Worm (Caenorhabditis elegans) whole organism, mixed stage, embryonic: ENCODE results near the gene spp-28.

Experiments used
- bed-3 ChIP-seq: fragments of 200-800 bp; sonication (Bioruptor generic); optimal IDR thresholded peaks from 3 replicates; lab custom pipeline; 2018; ENCODE audit warnings: mild to moderate bottlenecking, missing genetic modification characterization, moderate library complexity, missing compliant biosample characterization
- blmp-1 ChIP-seq: fragments of 150-350 bp; optimal IDR thresholded peaks from 2 replicates; lab custom pipeline; 2014; ENCODE audit warnings: missing biosample characterization, missing genetic modification characterization
- ceh-39 ChIP-seq: fragments of 150-350 bp; optimal IDR thresholded peaks from 2 replicates; lab custom pipeline; 2014; ENCODE audit warnings: missing biosample characterization, missing genetic modification characterization
- ceh-43 ChIP-seq: fragments of 200-800 bp; sonication (Bioruptor generic); optimal IDR thresholded peaks from 2 replicates; lab custom pipeline; 2018; ENCODE audit warnings: mild to moderate bottlenecking, missing genetic modification characterization, moderate library complexity, missing compliant biosample characterization
- ceh-83 ChIP-seq: fragments of 200-800 bp; sonication (Bioruptor generic); optimal IDR thresholded peaks from 2 replicates; lab custom pipeline; 2018; ENCODE audit warnings: mild to moderate bottlenecking, missing genetic modification characterization, missing compliant biosample characterization
- cnd-1 ChIP-seq: fragments of 200-800 bp; sonication (Bioruptor generic); optimal IDR thresholded peaks from 2 replicates; lab custom pipeline; 2018; ENCODE audit warnings: mild to moderate bottlenecking, missing genetic modification characterization, missing compliant biosample characterization
- drap-1 ChIP-seq: fragments of 200-800 bp; sonication (Bioruptor generic); optimal IDR thresholded peaks from 3 replicates; lab custom pipeline; 2018; ENCODE audit warnings: mild to moderate bottlenecking, missing genetic modification characterization, missing compliant biosample characterization
- flh-1 ChIP-seq: fragments of 200-800 bp; sonication (Bioruptor generic); optimal IDR thresholded peaks from 2 replicates; lab custom pipeline; 2018; ENCODE audit warnings: mild to moderate bottlenecking, missing genetic modification characterization, moderate library complexity, missing compliant biosample characterization
- ham-2 ChIP-seq: fragments of 200-800 bp; sonication (Bioruptor generic); optimal IDR thresholded peaks from 2 replicates; lab custom pipeline; 2018; ENCODE audit warnings: mild to moderate bottlenecking, missing genetic modification characterization, missing compliant biosample characterization
- hlh-1 ChIP-seq: fragments of 150-350 bp; optimal IDR thresholded peaks from 2 replicates; lab custom pipeline; 2014; ENCODE audit warnings: missing biosample characterization, missing genetic modification reagents, missing genetic modification characterization
- lin-13 ChIP-seq: fragments of 150-350 bp; optimal IDR thresholded peaks from 2 replicates; lab custom pipeline; 2014; ENCODE audit warnings: missing biosample characterization, missing genetic modification characterization
- lin-32 ChIP-seq: fragments of 200-800 bp; sonication (Bioruptor generic); optimal IDR thresholded peaks from 2 replicates; lab custom pipeline; 2018; ENCODE audit warnings: mild to moderate bottlenecking, missing genetic modification characterization, missing compliant biosample characterization
- lsy-2 ChIP-seq: fragments of 150-350 bp; optimal IDR thresholded peaks from 2 replicates; lab custom pipeline; 2014; ENCODE audit warnings: missing biosample characterization, missing genetic modification characterization
- mep-1 ChIP-seq: fragments of 150-350 bp; optimal IDR thresholded peaks from 2 replicates; lab custom pipeline; 2017; ENCODE audit warnings: missing biosample characterization, missing genetic modification reagents, missing genetic modification characterization, inconsistent platforms
- mls-2 ChIP-seq: sonication (generic microtip); optimal IDR thresholded peaks from 2 replicates; lab custom pipeline; 2016; ENCODE audit warnings: mild to moderate bottlenecking, missing genetic modification characterization, moderate library complexity, missing compliant biosample characterization
- nhr-12 ChIP-seq: fragments of 150-350 bp; optimal IDR thresholded peaks from 2 replicates; lab custom pipeline; 2014; ENCODE audit warnings: missing biosample characterization, missing genetic modification characterization
- nhr-2 ChIP-seq: fragments of 150-350 bp; optimal IDR thresholded peaks from 2 replicates; lab custom pipeline; 2014; ENCODE audit warnings: missing biosample characterization, missing genetic modification characterization
- nhr-237 ChIP-seq: fragments of 150-350 bp; optimal IDR thresholded peaks from 2 replicates; lab custom pipeline; 2014; ENCODE audit warnings: missing biosample characterization, missing genetic modification characterization
- nhr-28 ChIP-seq: fragments of 150-350 bp; optimal IDR thresholded peaks from 2 replicates; lab custom pipeline; 2014; ENCODE audit warnings: missing biosample characterization, missing genetic modification characterization
- pha-4 ChIP-seq: fragments of 150-350 bp; optimal IDR thresholded peaks from 2 replicates; lab custom pipeline; 2018; ENCODE audit warnings: missing biosample characterization, missing genetic modification reagents, missing genetic modification characterization
- sem-2 ChIP-seq: fragments of 200-800 bp; sonication (Bioruptor generic); optimal IDR thresholded peaks from 2 replicates; lab custom pipeline; 2018; ENCODE audit warnings: mild to moderate bottlenecking, missing genetic modification characterization, missing compliant biosample characterization
- unc-120 ChIP-seq: sonication (generic microtip); optimal IDR thresholded peaks from 2 replicates; lab custom pipeline; 2017; ENCODE audit warnings: missing genetic modification characterization, missing compliant biosample characterization; ENCODE audit not compliant: poor library complexity, severe bottlenecking
- unc-39 ChIP-seq: fragments of 150-350 bp; optimal IDR thresholded peaks from 2 replicates; lab custom pipeline; 2014; ENCODE audit warnings: missing biosample characterization, missing genetic modification characterization
- unc-62 ChIP-seq: fragments of 150-350 bp; optimal IDR thresholded peaks from 2 replicates; lab custom pipeline; 2014; ENCODE audit warnings: missing biosample characterization, missing genetic modification reagents, missing genetic modification characterization

The spp-28 gene

ce11 chrIII:4164071-4164470, 26.1 kb downstream of the spp-28 start, which contains the start of gene C16C10.8:
TSS of gene C16C10.8 (minus strand) at chrIII:4164171.
- TF ChIP-seq unc-39 (tag; lab: Kevin White, UChicago) (no peak), lin-32 (GFP tag; lab: Kevin White, UChicago) (no peak), lin-13 (tag; lab: Kevin White, UChicago) (no peak)

DNA sequence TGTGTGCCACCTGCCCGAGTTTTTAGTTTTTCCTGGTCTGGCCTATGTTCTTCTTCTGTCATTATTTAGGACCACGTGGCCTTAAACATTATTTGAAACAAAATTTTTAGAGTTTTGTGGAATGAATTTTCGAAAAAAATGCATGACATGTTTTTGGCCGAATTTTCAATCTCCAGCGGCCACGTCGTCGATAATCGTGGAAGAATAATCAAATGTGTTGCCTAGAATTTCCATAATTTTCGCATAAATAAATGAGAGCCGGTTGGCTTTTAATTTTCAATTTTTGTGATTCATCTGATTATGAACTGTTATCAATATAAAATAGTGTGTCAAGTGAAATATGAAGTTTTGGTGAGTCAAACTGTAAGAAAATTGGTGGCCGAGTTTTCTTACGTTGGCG, 29.2 kb downstream of the spp-28 start, which contains the start of gene C01G12.16:
Gene C01G12.16 (plus strand): TSS at position 301 of the 400 bp plus-strand sequence.
- TF ChIP-seq ceh-83 (GFP tag; lab: Kevin White, UChicago) = no peak
- TF ChIP-seq cnd-1 (tag; lab: Kevin White, UChicago) = no peak
- no peak for TF ChIP-seq ceh-43 (GFP tag; lab: Kevin White, UChicago)
- TF ChIP-seq unc-120 = no peak
- no peak for TF ChIP-seq bed-3 (GFP tag; lab: Kevin White, UChicago)

DNA sequence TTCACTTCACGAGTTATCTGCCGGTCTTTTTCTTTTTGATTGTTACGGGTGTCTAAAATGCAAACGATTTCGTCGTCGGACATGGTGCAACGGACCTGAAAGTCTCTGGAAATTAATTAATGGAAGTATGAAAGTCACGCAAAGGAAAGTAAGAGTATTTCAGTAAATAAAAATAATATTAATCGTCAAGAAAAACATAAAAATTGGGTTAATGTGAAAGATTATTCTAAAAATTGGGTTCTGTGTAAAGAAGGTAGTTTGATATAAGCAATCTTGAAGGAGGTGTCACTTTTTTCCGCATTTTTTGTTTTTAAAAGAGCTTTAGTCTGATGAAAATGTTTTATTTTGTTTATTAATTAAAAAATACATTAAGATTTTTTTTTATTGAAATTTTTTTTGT, 32.8 kb downstream of the spp-28 start, which contains the start of gene C16C10.9:
Gene C16C10.9 (minus strand): TSS at position 101 of the 400 bp plus-strand sequence.
- TF ChIP-seq blmp-1 (tag; lab: Kevin White, UChicago) (no peak), ham-2 (GFP tag; lab: Kevin White, UChicago) (no peak), ceh-43 (GFP tag; lab: Kevin White, UChicago) (no peak), sem-2 (no peak), unc-62 (GFP tag; lab: Kevin White, UChicago) (no peak), nhr-2 (tag; lab: Kevin White, UChicago) (no peak), lin-32 (GFP tag; lab: Kevin White, UChicago) (no peak), nhr-237 (tag; lab: Kevin White, UChicago) (no peak), unc-39 (tag; lab: Kevin White, UChicago) (no peak), drap-1 (no peak), flh-1 (GFP tag; lab: Kevin White, UChicago) (no peak), ceh-39 (tag; lab: Kevin White, UChicago) (no peak), unc-120 (no peak), lin-13 (tag; lab: Kevin White, UChicago) (no peak), mep-1 (no peak)

- TF ChIP-seq ceh-83 (GFP tag; lab: Kevin White, UChicago) = no peak
- no peak for TF ChIP-seq drap-1
- TF ChIP-seq lin-32 (GFP tag; lab: Kevin White, UChicago) = no peak
- no peak for TF ChIP-seq unc-39 (tag; lab: Kevin White, UChicago)
- TF ChIP-seq nhr-12 = no peak
- no peak for TF ChIP-seq pha-4 (tag; lab: Kevin White, UChicago)
- no peak for TF ChIP-seq mep-1
- TF ChIP-seq lin-13 (tag; lab: Kevin White, UChicago) = no peak
- no peak for TF ChIP-seq nhr-2 (tag; lab: Kevin White, UChicago)
- no peak for TF ChIP-seq sem-2
- no peak for TF ChIP-seq mls-2
- TF ChIP-seq bed-3 (GFP tag; lab: Kevin White, UChicago) = no peak
- TF ChIP-seq ceh-39 (tag; lab: Kevin White, UChicago) = no peak
- TF ChIP-seq hlh-1 (tag; lab: Kevin White, UChicago) = no peak
- TF ChIP-seq, all 35 proteins: peak for 0
Observed at ce11 chrIII:4153299-4153698, 36.8 kb downstream of the spp-28 start, which contains the start of gene glod-4. TSS of gene glod-4 (plus strand) at chrIII:4153599.

DNA sequence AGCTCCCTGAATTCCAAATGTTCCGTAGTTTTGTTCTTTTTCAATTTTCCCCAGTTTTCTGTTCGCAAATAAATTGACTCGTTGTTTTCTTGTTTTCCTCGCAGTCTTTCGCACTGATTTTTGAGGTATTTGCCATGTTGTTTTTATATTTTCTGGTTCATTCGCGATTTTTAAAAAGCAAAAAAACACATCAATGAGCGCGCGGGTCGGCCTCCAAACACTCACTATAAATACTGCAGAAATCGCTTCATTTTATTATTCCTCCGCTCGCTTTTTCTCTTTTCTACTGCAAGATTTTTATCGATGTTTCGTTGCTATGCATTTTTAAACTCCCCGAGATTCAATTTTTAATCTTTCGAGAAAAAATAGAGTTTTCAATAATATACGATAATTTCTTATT, 37.3 kb downstream of the spp-28 start:
- TF ChIP-seq nhr-2 (tag; lab: Kevin White, UChicago) = no peak
- TF ChIP-seq, all 35 proteins: peak for 0

ce11 chrIII:4152309-4152708, 37.8 kb downstream of the spp-28 start:
- TF ChIP-seq lsy-2 (tag; lab: Kevin White, UChicago) (no peak), hlh-1 (tag; lab: Kevin White, UChicago) (no peak)

ce11 chrIII:4151548-4152104, 38.5 kb downstream of the spp-28 start, which contains the start of the genes wht-3 and har-1:
TSS of gene wht-3 (minus strand) at chrIII:4151598.
TSS of gene har-1 (plus strand) at chrIII:4152054.
- TF ChIP-seq mep-1 (no peak), nhr-28 (tag; lab: Kevin White, UChicago) (no peak), nhr-12 (no peak), drap-1 (no peak)
